Worm (Caenorhabditis elegans): ENCODE data around the gene uvs-1.
A peak's percentile ranks its signal among the peaks of the same experiment; 100 is the strongest.

The uvs-1 gene

ce11 chrV:7774143-7774595, 29.8 kb downstream of the uvs-1 start, which contains the start of gene grl-10:
grl-10 (plus strand) TSS chrV:7774545.
- TF ChIP-seq ceh-27 (GFP tag; optimal IDR thresholded peaks at IDR 0.05): peak; percentile 11
- TF ChIP-seq mel-28 (tag; optimal IDR thresholded peaks at IDR 0.05; ENCODE audit: borderline replicate concordance): no peak

- TF ChIP-seq nhr-179 (tag; optimal IDR thresholded peaks at IDR 0.05) (no peak), madf-10 (tag; optimal IDR thresholded peaks at IDR 0.05) (no peak), egl-44 (GFP tag; IDR thresholded peaks at IDR 0.05) (no peak), lsl-1 (GFP tag; optimal IDR thresholded peaks at IDR 0.05) (peak; percentile 71), hlh-26 (GFP tag; conservative IDR thresholded peaks at IDR 0.05) (no peak), repo-1 (tag; optimal IDR thresholded peaks at IDR 0.05) (no peak), F33H1.4 (GFP tag; IDR thresholded peaks at IDR 0.05) (peak; percentile 57), nfya-1 (tag; optimal IDR thresholded peaks at IDR 0.05; ENCODE audit: borderline replicate concordance, insufficient read depth) (no peak), xnd-1 (tag; optimal IDR thresholded peaks at IDR 0.05) (peak; percentile 20), F23B12.7 (tag; optimal IDR thresholded peaks at IDR 0.05; ENCODE audit: insufficient read depth) (no peak), T07F8.4 (tag; optimal IDR thresholded peaks at IDR 0.05) (no peak), dox-1 (GFP tag; IDR thresholded peaks at IDR 0.05) (no peak), lin-54 (GFP tag; optimal IDR thresholded peaks at IDR 0.05) (no peak), cebp-2 (GFP tag; IDR thresholded peaks at IDR 0.05) (no peak)
Observed at ce11 chrV:7773647-7774046, 30.4 kb downstream of the uvs-1 start.

ce11 chrV:7770961-7771360, 33.0 kb downstream of the uvs-1 start, which contains the start of gene frpr-3:
frpr-3 (plus strand) TSS chrV:7771261.
- no peak for TF ChIP-seq tbx-9 (tag; optimal IDR thresholded peaks at IDR 0.05; ENCODE audit: borderline replicate concordance)
- TF ChIP-seq C17E4.6 (GFP tag; IDR thresholded peaks at IDR 0.05): no peak

- TF ChIP-seq sdz-38 (tag; optimal IDR thresholded peaks at IDR 0.05): no peak
- TF ChIP-seq K11D2.4 (GFP tag; IDR thresholded peaks at IDR 0.05): no peak
- 0 out of 2 replicates have a peak, but pooled peaks have one; percentile 1 for TF ChIP-seq Y53G8AR.9 (GFP tag; conservative IDR thresholded peaks at IDR 0.05)
Observed at ce11 chrV:7761906-7762305, 42.1 kb downstream of the uvs-1 start.

ce11 chrV:7760174-7760573, 43.8 kb downstream of the uvs-1 start, which contains the start of gene hint-3:
hint-3 (plus strand) TSS chrV:7760474.
- peak; percentile 28 for TF ChIP-seq nhr-80 (tag; optimal IDR thresholded peaks at IDR 0.05)
- TF ChIP-seq D2030.7 (GFP tag; IDR thresholded peaks at IDR 0.05): no peak

ce11 chrV:7759270-7759669, 44.7 kb downstream of the uvs-1 start:
- TF ChIP-seq madf-8 (GFP tag; conservative IDR thresholded peaks at IDR 0.05) (no peak), sea-2 (GFP tag; IDR thresholded peaks at IDR 0.05) (no peak), fkh-3 (tag; optimal IDR thresholded peaks at IDR 0.05) (no peak), lin-40 (tag; optimal IDR thresholded peaks at IDR 0.05) (peak; percentile 33), nhr-27 (tag; optimal IDR thresholded peaks at IDR 0.05) (no peak), ceh-27 (GFP tag; optimal IDR thresholded peaks at IDR 0.05) (peak; percentile 44), Y67H2A.10 (GFP tag; conservative IDR thresholded peaks at IDR 0.05) (no peak), ceh-79 (tag; optimal IDR thresholded peaks at IDR 0.05) (no peak), somi-1 (GFP tag; optimal IDR thresholded peaks at IDR 0.05) (peak; percentile 61), K12H6.12 (tag; optimal IDR thresholded peaks at IDR 0.05) (peak; percentile 73), Y56A3A.18 (GFP tag; IDR thresholded peaks at IDR 0.05) (no peak), F57A8.1 (GFP tag; optimal IDR thresholded peaks at IDR 0.05) (no peak), hmg-20 (GFP tag; IDR thresholded peaks at IDR 0.05) (no peak), lin-35 (GFP tag; optimal IDR thresholded peaks at IDR 0.05) (peak in 1 of 3 experiments; percentile 5), lin-26 (GFP tag; IDR thresholded peaks at IDR 0.05) (no peak), ekl-4 (GFP tag; IDR thresholded peaks at IDR 0.05) (no peak)
